Fruit fly (Drosophila melanogaster): ENCODE results near the gene CG33257.

dm6 chr3L:16334876-16335275 is 11.2 kb upstream of the CG33257 start:
- TF ChIP-seq Abd-B (GFP tag; optimal IDR thresholded peaks at IDR 0.05): no peak
- peak; percentile 80 for TF ChIP-seq Myc (optimal IDR thresholded peaks at IDR 0.05)
- no peak for TF ChIP-seq sage (GFP tag; optimal IDR thresholded peaks at IDR 0.05)
- TF ChIP-seq Hr78 (GFP tag; optimal IDR thresholded peaks at IDR 0.05): no peak
- TF ChIP-seq Dif (GFP tag; optimal IDR thresholded peaks at IDR 0.05; ENCODE audit: partially characterized antibody): peak; percentile 39
- no peak for TF ChIP-seq GATAd (GFP tag; optimal IDR thresholded peaks at IDR 0.05)
- no peak for TF ChIP-seq h (GFP tag; optimal IDR thresholded peaks at IDR 0.05)
- no peak for TF ChIP-seq CG9705 (GFP tag; optimal IDR thresholded peaks at IDR 0.05)
- no peak for TF ChIP-seq psq (GFP tag; optimal IDR thresholded peaks at IDR 0.05)
- no peak for TF ChIP-seq rgr (GFP tag; optimal IDR thresholded peaks at IDR 0.05)

All from whole organism, wandering third instar larva.